Worm (Caenorhabditis elegans): ENCODE results near the gene clec-138.

DNA sequence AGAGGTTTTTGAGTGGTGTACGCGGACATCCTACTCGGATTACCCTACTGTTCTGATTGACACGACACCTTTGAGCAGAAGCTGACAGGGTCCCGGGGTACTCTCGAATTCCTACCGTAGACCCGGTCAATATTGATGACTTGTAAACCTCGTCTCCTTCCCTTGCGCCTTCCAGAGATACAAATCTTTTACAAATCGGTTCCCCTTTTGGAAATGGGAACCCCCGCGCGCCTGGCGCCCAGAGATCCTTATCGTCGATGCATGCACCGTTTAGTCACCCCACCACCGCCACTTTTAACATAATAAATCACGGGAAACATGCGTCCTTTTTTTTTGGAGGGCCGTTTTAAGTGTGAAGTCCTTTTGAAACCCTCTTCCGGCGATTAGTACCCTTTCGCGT is 46.5 kb downstream of the clec-138 start:
- no peak for TF ChIP-seq tra-4 (tag; optimal IDR thresholded peaks at IDR 0.05)
- TF ChIP-seq ama-1 (optimal IDR thresholded peaks at IDR 0.05): no peak

Measured in whole organism, early embryonic.